Worm (Caenorhabditis elegans): ENCODE measurements around the gene nth-1.

Gene nth-1

ce11 chrIII:4314502-4314901 is 20.4 kb upstream of the nth-1 start:
- TF ChIP-seq ZK546.5 (tag; optimal IDR thresholded peaks at IDR 0.05) = no peak
- no peak for TF ChIP-seq tbx-2 (tag; optimal IDR thresholded peaks at IDR 0.05)
- TF ChIP-seq nhr-12 (tag; optimal IDR thresholded peaks at IDR 0.05) = no peak
- no peak for TF ChIP-seq elt-3 (tag; optimal IDR thresholded peaks at IDR 0.05)
- TF ChIP-seq nhr-11 (tag; optimal IDR thresholded peaks at IDR 0.05) = no peak
- TF ChIP-seq pha-4 (tag; optimal IDR thresholded peaks at IDR 0.05) = no peak
- TF ChIP-seq ceh-82 (tag; optimal IDR thresholded peaks at IDR 0.05) = no peak
- no peak for TF ChIP-seq ceh-16 (tag; optimal IDR thresholded peaks at IDR 0.05)
- no peak for TF ChIP-seq unc-62 (GFP tag; optimal IDR thresholded peaks at IDR 0.05)
- TF ChIP-seq nhr-67 (tag; optimal IDR thresholded peaks at IDR 0.05) = no peak
- TF ChIP-seq elt-2 (tag; optimal IDR thresholded peaks at IDR 0.05) = peak; percentile 51
- TF ChIP-seq nhr-76 (tag; optimal IDR thresholded peaks at IDR 0.05) = no peak
- TF ChIP-seq nhr-77 (tag; optimal IDR thresholded peaks at IDR 0.05) = no peak
- TF ChIP-seq ceh-28 (tag; optimal IDR thresholded peaks at IDR 0.05) = peak; percentile 16
- TF ChIP-seq skn-1 (tag; optimal IDR thresholded peaks at IDR 0.05) = no peak

ce11 chrIII:4313061-4313962 is 19.3 kb upstream of the nth-1 start, which contains the start of the genes evl-14 and dcn-1:
evl-14 (minus strand) TSS chrIII:4313128.
dcn-1 (plus strand) TSS chrIII:4313912.
- TF ChIP-seq fkh-2 (tag; optimal IDR thresholded peaks at IDR 0.05) (no peak), lin-15B (tag; optimal IDR thresholded peaks at IDR 0.05) (peak; percentile 63), snpc-4 (tag; optimal IDR thresholded peaks at IDR 0.05) (no peak), daf-12 (tag; optimal IDR thresholded peaks at IDR 0.05) (no peak), ztf-4 (tag; optimal IDR thresholded peaks at IDR 0.05) (no peak), elt-3 (tag; optimal IDR thresholded peaks at IDR 0.05) (no peak), nfya-1 (tag; optimal IDR thresholded peaks at IDR 0.05; ENCODE audit: insufficient read depth) (peak; percentile 88), fkh-10 (GFP tag; optimal IDR thresholded peaks at IDR 0.05) (no peak), fos-1 (tag; optimal IDR thresholded peaks at IDR 0.05) (no peak), nhr-28 (tag; optimal IDR thresholded peaks at IDR 0.05) (no peak), nhr-12 (tag; optimal IDR thresholded peaks at IDR 0.05) (no peak), eor-1 (tag; optimal IDR thresholded peaks at IDR 0.05) (no peak), sea-2 (GFP tag; optimal IDR thresholded peaks at IDR 0.05) (no peak), mdl-1 (tag; optimal IDR thresholded peaks at IDR 0.05) (no peak), elt-2 (tag; optimal IDR thresholded peaks at IDR 0.05) (peak; percentile 65), ceh-9 (tag; optimal IDR thresholded peaks at IDR 0.05) (no peak), ama-1 (optimal IDR thresholded peaks at IDR 0.05) (no peak), unc-62 (GFP tag; optimal IDR thresholded peaks at IDR 0.05) (no peak), aly-2 (tag; optimal IDR thresholded peaks at IDR 0.05) (no peak), pqm-1 (tag; optimal IDR thresholded peaks at IDR 0.05) (peak; percentile 37), ceh-82 (tag; optimal IDR thresholded peaks at IDR 0.05) (no peak), R02D3.7 (tag; optimal IDR thresholded peaks at IDR 0.05) (no peak), zag-1 (tag; optimal IDR thresholded peaks at IDR 0.05) (no peak), pha-4 (tag; optimal IDR thresholded peaks at IDR 0.05) (peak; percentile 92), elt-1 (tag; optimal IDR thresholded peaks at IDR 0.05) (no peak), nhr-77 (tag; optimal IDR thresholded peaks at IDR 0.05) (no peak), ceh-28 (tag; optimal IDR thresholded peaks at IDR 0.05) (peak; percentile 63), skn-1 (tag; optimal IDR thresholded peaks at IDR 0.05) (peak; percentile 5), jun-1 (tag; optimal IDR thresholded peaks at IDR 0.05) (peak; percentile 74), egl-5 (tag; optimal IDR thresholded peaks at IDR 0.05) (peak; percentile 80), unc-39 (tag; optimal IDR thresholded peaks at IDR 0.05) (no peak), nhr-67 (tag; optimal IDR thresholded peaks at IDR 0.05) (no peak), nhr-43 (tag; optimal IDR thresholded peaks at IDR 0.05; ENCODE audit: poor library complexity, severe bottlenecking) (no peak), egl-27 (tag; optimal IDR thresholded peaks at IDR 0.05) (no peak), ZK546.5 (tag; optimal IDR thresholded peaks at IDR 0.05) (no peak), ceh-16 (tag; optimal IDR thresholded peaks at IDR 0.05) (no peak), ztf-11 (tag; optimal IDR thresholded peaks at IDR 0.05) (no peak), mml-1 (tag; optimal IDR thresholded peaks at IDR 0.05) (no peak), nhr-76 (tag; optimal IDR thresholded peaks at IDR 0.05) (no peak), nhr-25 (tag; optimal IDR thresholded peaks at IDR 0.05) (peak; percentile 88), hmg-11 (tag; optimal IDR thresholded peaks at IDR 0.05) (peak; percentile 77), tbx-2 (tag; optimal IDR thresholded peaks at IDR 0.05) (no peak), lsy-12 (tag; optimal IDR thresholded peaks at IDR 0.05) (no peak), lin-39 (tag; optimal IDR thresholded peaks at IDR 0.05) (peak; percentile 57), nhr-23 (tag; optimal IDR thresholded peaks at IDR 0.05) (peak; percentile 74), nhr-237 (tag; optimal IDR thresholded peaks at IDR 0.05) (no peak), nhr-11 (tag; optimal IDR thresholded peaks at IDR 0.05) (no peak)
